Fruit fly (Drosophila melanogaster) whole organism, embryonic: ENCODE results near the gene NK7.1.

ENCODE experiments used
- Aef1 ChIP-seq: fragments of 200-800 bp; sonication (Bioruptor generic); IDR thresholded peaks from 3 replicates; pipeline ENCODE4 v1.3.6; 2022; ENCODE audit warnings: missing biosample characterization, missing genetic modification characterization
- Atf-2 ChIP-seq: fragments of 200-800 bp; sonication (Bioruptor generic); optimal IDR thresholded peaks from 2 replicates; lab custom pipeline; 2016; ENCODE audit warnings: missing biosample characterization, missing genetic modification characterization
- CG10462 ChIP-seq: fragments of 200-800 bp; sonication (Bioruptor generic); optimal IDR thresholded peaks from 2 replicates; lab custom pipeline; 2016; ENCODE audit warnings: missing biosample characterization, missing genetic modification characterization
- CG12299 ChIP-seq: fragments of 200-800 bp; sonication (Bioruptor generic); optimal IDR thresholded peaks from 2 replicates; lab custom pipeline; 2018; ENCODE audit warnings: missing biosample characterization, mild to moderate bottlenecking, missing genetic modification characterization
- CG13296 ChIP-seq: fragments of 200-800 bp; sonication (Bioruptor generic); optimal IDR thresholded peaks from 3 replicates; lab custom pipeline; 2018; ENCODE audit warnings: missing biosample characterization, mild to moderate bottlenecking, missing genetic modification characterization
- CG13424 ChIP-seq: fragments of 200-800 bp; sonication (Bioruptor generic); optimal IDR thresholded peaks from 2 replicates; lab custom pipeline; 2019; ENCODE audit warnings: missing biosample characterization, mild to moderate bottlenecking, missing genetic modification characterization, moderate library complexity
- CG14860 ChIP-seq: fragments of 200-800 bp; sonication (Bioruptor generic); IDR thresholded peaks from 3 replicates; pipeline ENCODE4 v1.3.6; 2022; ENCODE audit warnings: missing biosample characterization, missing genetic modification characterization; ENCODE audit not compliant: partially characterized antibody
- CG1647 ChIP-seq: fragments of 200-800 bp; sonication (Bioruptor generic); optimal IDR thresholded peaks from 3 replicates; lab custom pipeline; 2016; ENCODE audit warnings: missing biosample characterization, missing genetic modification characterization
- CG17359 ChIP-seq: fragments of 200-800 bp; sonication (Bioruptor generic); optimal IDR thresholded peaks from 3 replicates; lab custom pipeline; 2018; ENCODE audit warnings: missing biosample characterization, mild to moderate bottlenecking, missing genetic modification characterization, moderate library complexity
- CG18262 ChIP-seq: fragments of 200-800 bp; optimal IDR thresholded peaks from 3 replicates; lab custom pipeline; 2019; ENCODE audit warnings: missing biosample characterization, mild to moderate bottlenecking, missing genetic modification characterization, moderate library complexity
- CG3065 ChIP-seq: fragments of 200-800 bp; sonication (Bioruptor generic); optimal IDR thresholded peaks from 2 replicates; lab custom pipeline; 2016; ENCODE audit warnings: missing biosample characterization, missing genetic modification characterization
- CG32767 ChIP-seq: fragments of 200-800 bp; sonication (Bioruptor generic); IDR thresholded peaks from 2 replicates; pipeline ENCODE4 v1.3.6; 2022; ENCODE audit warnings: missing biosample characterization, missing genetic modification characterization
- CG3281 ChIP-seq: fragments of 200-800 bp; sonication (Bioruptor generic); optimal IDR thresholded peaks from 3 replicates; lab custom pipeline; 2017; ENCODE audit warnings: missing biosample characterization, mild to moderate bottlenecking, missing genetic modification characterization
- CG3407 ChIP-seq: fragments of 200-800 bp; sonication (Bioruptor generic); optimal IDR thresholded peaks from 2 replicates; lab custom pipeline; 2018; ENCODE audit warnings: missing biosample characterization, mild to moderate bottlenecking, missing genetic modification characterization
- CG3838 ChIP-seq: fragments of 200-800 bp; sonication (Bioruptor generic); optimal IDR thresholded peaks from 3 replicates; lab custom pipeline; 2016; ENCODE audit warnings: missing biosample characterization, missing genetic modification characterization
- CG4282 ChIP-seq: fragments of 200-800 bp; sonication (Bioruptor generic); optimal IDR thresholded peaks from 2 replicates; lab custom pipeline; 2016; ENCODE audit warnings: missing biosample characterization, missing genetic modification characterization
- CG4707 ChIP-seq: fragments of 200-800 bp; sonication (Bioruptor generic); optimal IDR thresholded peaks from 2 replicates; lab custom pipeline; 2018; ENCODE audit warnings: missing biosample characterization, mild to moderate bottlenecking, missing genetic modification characterization, moderate library complexity
- CG6791 ChIP-seq: fragments of 200-800 bp; sonication (Bioruptor generic); IDR thresholded peaks from 3 replicates; pipeline ENCODE4 v1.3.6; 2022; ENCODE audit warnings: missing biosample characterization, missing genetic modification characterization; ENCODE audit not compliant: partially characterized antibody
- D ChIP-seq, 2 experiments: fragments of 200-800 bp in 1 of 2; fragments of >200 bp in 1 of 2; sonication (Bioruptor generic) in 1 of 2; optimal IDR thresholded peaks; 2 replicates in 1 of 2; 3 replicates in 1 of 2; lab custom pipeline; 2017; ENCODE audit warnings: mild to moderate bottlenecking in 1 of 2, missing biosample characterization in 1 of 2, missing genetic modification characterization in 1 of 2, missing genetic modification reagents in 1 of 2
- D19B ChIP-seq: fragments of 200-800 bp; sonication (Bioruptor generic); optimal IDR thresholded peaks from 2 replicates; lab custom pipeline; 2017; ENCODE audit warnings: missing biosample characterization, mild to moderate bottlenecking, missing genetic modification characterization
- Dad ChIP-seq: fragments of 200-800 bp; sonication (Bioruptor generic); optimal IDR thresholded peaks from 3 replicates; lab custom pipeline; 2016; ENCODE audit warnings: missing biosample characterization, missing genetic modification characterization
- Dp ChIP-seq: fragments of 200-800 bp; sonication (Bioruptor generic); optimal IDR thresholded peaks from 2 replicates; lab custom pipeline; 2018; ENCODE audit warnings: missing biosample characterization, mild to moderate bottlenecking, missing genetic modification characterization, moderate library complexity
- Drgx ChIP-seq: fragments of 200-800 bp; sonication (Bioruptor generic); IDR thresholded peaks from 2 replicates; pipeline ENCODE4 v1.3.6; 2022; ENCODE audit warnings: missing biosample characterization, missing genetic modification characterization
- Eip74EF ChIP-seq, 2 experiments: fragments of 200-800 bp in 1 of 2; fragments of >200 bp in 1 of 2; sonication (Bioruptor generic) in 1 of 2; optimal IDR thresholded peaks; 2 replicates each; lab custom pipeline; 2017 to 2019; ENCODE audit warnings: missing biosample characterization in 2 of 2, missing genetic modification characterization in 2 of 2, mild to moderate bottlenecking in 1 of 2, moderate library complexity in 1 of 2
- Gsc ChIP-seq: fragments of 200-800 bp; sonication (Bioruptor generic); IDR thresholded peaks from 2 replicates; pipeline ENCODE4 v1.3.6; 2022; ENCODE audit warnings: missing biosample characterization, missing genetic modification characterization
- H2.0 ChIP-seq: fragments of 200-800 bp; sonication (Bioruptor generic); IDR thresholded peaks from 2 replicates; pipeline ENCODE4 v1.3.6; 2022; ENCODE audit warnings: missing biosample characterization, missing genetic modification characterization
- HHEX ChIP-seq: fragments of 200-800 bp; sonication (Bioruptor generic); optimal IDR thresholded peaks from 3 replicates; lab custom pipeline; 2017; ENCODE audit warnings: missing biosample characterization, mild to moderate bottlenecking, missing genetic modification characterization, missing genetic modification reagents
- HLH3B ChIP-seq: fragments of 200-800 bp; sonication (Bioruptor generic); IDR thresholded peaks from 2 replicates; pipeline ENCODE4 v1.3.6; 2022; ENCODE audit warnings: missing biosample characterization, missing genetic modification characterization
- Hmx ChIP-seq: fragments of 200-800 bp; sonication (Bioruptor generic); optimal IDR thresholded peaks from 2 replicates; lab custom pipeline; 2016; ENCODE audit warnings: missing biosample characterization, missing genetic modification characterization
- Lim3 ChIP-seq: fragments of 200-800 bp; sonication (Bioruptor generic); IDR thresholded peaks from 2 replicates; pipeline ENCODE4 v1.3.6; 2022; ENCODE audit warnings: missing biosample characterization, missing genetic modification characterization
- NC2α ChIP-seq: fragments of 200-800 bp; sonication (Bioruptor generic); optimal IDR thresholded peaks from 2 replicates; lab custom pipeline; 2016; ENCODE audit warnings: missing biosample characterization, missing genetic modification characterization
- Oli ChIP-seq: fragments of 200-800 bp; sonication (Bioruptor generic); optimal IDR thresholded peaks from 2 replicates; lab custom pipeline; 2018; ENCODE audit warnings: missing biosample characterization, mild to moderate bottlenecking, missing genetic modification characterization, moderate library complexity
- Ptx1 ChIP-seq: fragments of 200-800 bp; sonication (Bioruptor generic); IDR thresholded peaks from 2 replicates; pipeline ENCODE4 v1.3.6; 2022; ENCODE audit warnings: missing biosample characterization, missing genetic modification characterization
- Xrp1 ChIP-seq: fragments of 200-800 bp; sonication (Bioruptor generic); IDR thresholded peaks from 2 replicates; pipeline ENCODE4 v1.3.6; 2022; ENCODE audit warnings: missing biosample characterization, missing genetic modification characterization
- ab ChIP-seq: fragments of 200-800 bp; sonication (Bioruptor generic); optimal IDR thresholded peaks from 2 replicates; lab custom pipeline; 2016; ENCODE audit warnings: missing biosample characterization, missing genetic modification characterization
- abd-A ChIP-seq: fragments of 200-800 bp; sonication (Bioruptor generic); optimal IDR thresholded peaks from 3 replicates; lab custom pipeline; 2019; ENCODE audit warnings: missing biosample characterization, mild to moderate bottlenecking, missing genetic modification characterization, moderate library complexity
- ash1 ChIP-seq: fragments of 200-800 bp; sonication (Bioruptor generic); optimal IDR thresholded peaks from 2 replicates; lab custom pipeline; 2018; ENCODE audit warnings: missing biosample characterization, mild to moderate bottlenecking, missing genetic modification characterization
- cas ChIP-seq: fragments of 200-800 bp; sonication (Bioruptor generic); IDR thresholded peaks from 2 replicates; pipeline ENCODE4 v1.3.6; 2022; ENCODE audit warnings: missing biosample characterization, missing genetic modification characterization
- chif ChIP-seq, 2 experiments: fragments of 200-800 bp; sonication (Bioruptor generic); optimal IDR thresholded peaks; 3 replicates each; lab custom pipeline; 2016; ENCODE audit warnings: missing biosample characterization in 2 of 2, missing genetic modification characterization in 2 of 2
- ewg ChIP-seq: fragments of 200-800 bp; sonication (Bioruptor generic); optimal IDR thresholded peaks from 3 replicates; lab custom pipeline; 2017; ENCODE audit warnings: mild to moderate bottlenecking, missing biosample characterization, missing genetic modification reagents, missing genetic modification characterization
- ham ChIP-seq: fragments of 200-800 bp; sonication (Bioruptor generic); IDR thresholded peaks from 2 replicates; pipeline ENCODE4 v1.3.6; 2022; ENCODE audit warnings: missing biosample characterization, missing genetic modification characterization
- kni ChIP-seq: fragments of 200-800 bp; sonication (Bioruptor generic); optimal IDR thresholded peaks from 3 replicates; lab custom pipeline; 2017; ENCODE audit warnings: mild to moderate bottlenecking, missing biosample characterization, missing genetic modification reagents, missing genetic modification characterization
- lmd ChIP-seq: fragments of 200-800 bp; sonication (Bioruptor generic); IDR thresholded peaks from 2 replicates; pipeline ENCODE4 v1.3.6; 2022; ENCODE audit warnings: missing biosample characterization, missing genetic modification characterization
- pita ChIP-seq: fragments of 200-800 bp; sonication (Bioruptor generic); optimal IDR thresholded peaks from 2 replicates; lab custom pipeline; 2017; ENCODE audit warnings: missing biosample characterization, mild to moderate bottlenecking, missing genetic modification characterization
- run ChIP-seq: fragments of 200-800 bp; sonication (Bioruptor generic); optimal IDR thresholded peaks from 3 replicates; lab custom pipeline; 2018; ENCODE audit warnings: missing biosample characterization, mild to moderate bottlenecking, missing genetic modification characterization
- tin ChIP-seq: fragments of 200-800 bp; sonication (Bioruptor generic); optimal IDR thresholded peaks from 3 replicates; lab custom pipeline; 2016; ENCODE audit warnings: missing biosample characterization, missing genetic modification characterization
- usp ChIP-seq: fragments of >200 bp; optimal IDR thresholded peaks from 2 replicates; lab custom pipeline; 2017; ENCODE audit warnings: missing biosample characterization, missing genetic modification characterization
- vfl ChIP-seq: fragments of 200-800 bp; sonication (Bioruptor generic); optimal IDR thresholded peaks from 2 replicates; lab custom pipeline; 2016; ENCODE audit warnings: missing biosample characterization, missing genetic modification characterization

NK7.1 gene

DNA sequence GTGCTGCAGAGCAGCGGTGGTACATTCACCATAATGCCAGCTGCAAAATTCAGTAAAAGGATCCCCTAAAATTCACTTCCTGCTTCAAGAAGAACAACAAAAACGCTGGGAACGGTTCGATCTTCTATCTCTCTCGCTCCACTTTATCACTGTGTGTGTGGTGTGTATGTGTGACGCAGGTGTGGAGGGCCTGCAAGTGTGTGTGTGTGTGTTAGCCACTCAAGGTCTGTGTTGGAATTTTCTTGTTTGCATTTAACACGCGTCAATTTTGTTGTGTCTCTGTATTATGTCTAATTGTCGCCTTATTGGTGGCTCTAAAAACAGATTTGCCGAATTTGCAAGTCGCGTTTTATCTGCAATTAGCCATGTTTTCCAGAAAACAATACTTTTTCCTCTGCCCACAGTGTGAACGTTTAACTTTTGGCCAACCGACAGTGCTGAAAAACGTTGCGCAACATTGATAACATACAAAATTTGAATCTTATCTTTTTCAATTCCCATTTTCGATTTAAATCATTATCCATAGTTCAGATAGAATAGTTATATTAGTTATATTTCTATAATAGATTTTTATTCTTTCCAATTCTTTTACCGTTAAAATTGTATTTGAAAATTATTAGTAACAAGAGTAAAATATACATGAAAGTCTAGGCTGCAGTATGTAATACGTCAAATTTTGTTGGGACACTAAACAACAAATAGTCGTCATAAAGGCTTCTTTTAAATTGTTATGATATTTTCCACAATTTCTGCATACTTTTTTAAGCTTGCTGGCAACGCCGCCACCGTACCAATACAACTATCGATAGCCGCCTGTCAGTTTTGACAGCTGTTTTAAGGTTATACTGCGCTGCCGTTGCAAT lies 46.3 kb downstream of the NK7.1 start, which contains the start of the genes Afti and ATPsynE (continued):
- 0 out of 2 replicates have a peak, but pooled peaks have one; percentile 26 for TF ChIP-seq CG32767 (GFP tag; lab: Robert Waterston, UW)
- TF ChIP-seq CG14860 (GFP tag; lab: Robert Waterston, UW), result peak; percentile 59
- TF ChIP-seq Xrp1, result peak; percentile 65; the same call in 1 of the 2 replicates
- peak; percentile 69 for TF ChIP-seq CG18262 (tag; lab: Kevin White, UChicago)
- TF ChIP-seq CG3407 (GFP tag; lab: Kevin White, UChicago), result no peak
- peak; percentile 33 for TF ChIP-seq CG10462 (GFP tag; lab: Kevin White, UChicago)
- TF ChIP-seq D (optimal IDR thresholded peaks at IDR 0.05; lab: Kevin White, UChicago), result no peak
- peak; percentile 53 for TF ChIP-seq D (GFP tag; optimal IDR thresholded peaks at IDR 0.05; lab: Kevin White, UChicago)
- TF ChIP-seq tin (GFP tag; lab: Kevin White, UChicago), result peak; percentile 77
- TF ChIP-seq HHEX (GFP tag; lab: Kevin White, UChicago), result peak; percentile 41
- peak; percentile 73 for TF ChIP-seq Aef1 (GFP tag; lab: Robert Waterston, UW)
- TF ChIP-seq Drgx (GFP tag; lab: Robert Waterston, UW), result 0 out of 2 replicates have a peak, but pooled peaks have one; percentile 15
- TF ChIP-seq abd-A (tag; lab: Kevin White, UChicago), result no peak
- TF ChIP-seq CG3065 (GFP tag; lab: Kevin White, UChicago), result peak; percentile 37
- TF ChIP-seq usp (GFP tag; lab: Kevin White, UChicago), result no peak
- peak; percentile 68 for TF ChIP-seq CG6791 (GFP tag; lab: Robert Waterston, UW)
- no peak for TF ChIP-seq ab (GFP tag; lab: Kevin White, UChicago)
- TF ChIP-seq run, result no peak
- peak; percentile 53 for TF ChIP-seq ewg
- TF ChIP-seq CG17359 (tag; lab: Kevin White, UChicago), result peak; percentile 73
- no peak for TF ChIP-seq NC2α (GFP tag; lab: Kevin White, UChicago)
- no peak for TF ChIP-seq CG4282 (GFP tag; lab: Kevin White, UChicago)
- peak; percentile 16 for TF ChIP-seq Hmx (GFP tag; lab: Kevin White, UChicago)
- no peak for TF ChIP-seq kni (GFP tag; lab: Kevin White, UChicago)
- TF ChIP-seq Lim3, result no peak
- TF ChIP-seq D19B (GFP tag; lab: Kevin White, UChicago), result peak; percentile 48
- no peak for TF ChIP-seq CG3838
- TF ChIP-seq HLH3B, result peak; percentile 66
- no peak for TF ChIP-seq pita
- peak; percentile 21 for TF ChIP-seq Dad
- peak; percentile 53 for TF ChIP-seq vfl (GFP tag; lab: Kevin White, UChicago)
- TF ChIP-seq CG13424 (tag; lab: Kevin White, UChicago), result peak; percentile 71
- TF ChIP-seq Dp, result peak; percentile 59
- peak; percentile 40 for TF ChIP-seq Atf-2 (GFP tag; lab: Kevin White, UChicago)
- TF ChIP-seq cas (GFP tag; lab: Robert Waterston, UW), result 0 out of 2 replicates have a peak, but pooled peaks have one; percentile 28
- peak; percentile 73 for TF ChIP-seq CG13296
- TF ChIP-seq lmd (GFP tag; lab: Robert Waterston, UW), result peak; percentile 78
- TF ChIP-seq CG3281 (GFP tag; lab: Kevin White, UChicago), result peak; percentile 71
- TF ChIP-seq CG12299 (tag; lab: Kevin White, UChicago), result peak; percentile 22
- TF ChIP-seq Eip74EF (GFP tag; optimal IDR thresholded peaks at IDR 0.05; lab: Kevin White, UChicago), result no peak
- no peak for TF ChIP-seq CG4707
- TF ChIP-seq Oli (tag; lab: Kevin White, UChicago), result peak; percentile 44
- TF ChIP-seq Ptx1 (GFP tag; lab: Robert Waterston, UW), result peak; percentile 72
- TF ChIP-seq ham (GFP tag; lab: Robert Waterston, UW), result peak; percentile 55; the same call in 1 of the 2 replicates
- TF ChIP-seq CG1647 (GFP tag; lab: Kevin White, UChicago), result peak; percentile 58
- TF ChIP-seq ash1 (GFP tag; lab: Kevin White, UChicago), result no peak
- peak in 1 of 2 experiments; percentile 63 for TF ChIP-seq chif (GFP tag; optimal IDR thresholded peaks at IDR 0.05; lab: Kevin White, UChicago)
- TF ChIP-seq Gsc (GFP tag; lab: Robert Waterston, UW), result no peak
- TF ChIP-seq H2.0 (GFP tag; lab: Robert Waterston, UW), result peak; percentile 58; the same call in 1 of the 2 replicates
